Fruit fly (Drosophila melanogaster): ENCODE data around the gene CG18304.

The CG18304 gene

dm6 chr2L:6922091-6922753, 20.4 kb downstream of the CG18304 start (continued):
- TF ChIP-seq lz (GFP tag; optimal IDR thresholded peaks at IDR 0.05) (peak; percentile 78), Ets21C (GFP tag; optimal IDR thresholded peaks at IDR 0.05) (peak; percentile 69), cyc (GFP tag; optimal IDR thresholded peaks at IDR 0.05) (peak; percentile 69), CG8119 (GFP tag; IDR thresholded peaks at IDR 0.05) (no peak; the same call in 2 of the 3 replicates), vri (GFP tag; optimal IDR thresholded peaks at IDR 0.05) (peak; percentile 66), topi (GFP tag; optimal IDR thresholded peaks at IDR 0.05) (peak; percentile 81), CG16779 (tag; optimal IDR thresholded peaks at IDR 0.05) (no peak), Lpt (GFP tag; optimal IDR thresholded peaks at IDR 0.05) (peak; percentile 70), pdm3 (GFP tag; optimal IDR thresholded peaks at IDR 0.05) (peak; percentile 87), CG32006 (GFP tag; optimal IDR thresholded peaks at IDR 0.05) (no peak), CG31627 (GFP tag; optimal IDR thresholded peaks at IDR 0.05) (peak; percentile 80), Sox15 (GFP tag; optimal IDR thresholded peaks at IDR 0.05) (peak; percentile 48), CG7368 (GFP tag; optimal IDR thresholded peaks at IDR 0.05) (peak; percentile 71), CG1621 (tag; optimal IDR thresholded peaks at IDR 0.05) (peak; percentile 72), Hr39 (GFP tag; optimal IDR thresholded peaks at IDR 0.05) (peak; percentile 77), fd59A (GFP tag; optimal IDR thresholded peaks at IDR 0.05) (no peak), CG3032 (tag; optimal IDR thresholded peaks at IDR 0.05) (peak; percentile 78)

DNA sequence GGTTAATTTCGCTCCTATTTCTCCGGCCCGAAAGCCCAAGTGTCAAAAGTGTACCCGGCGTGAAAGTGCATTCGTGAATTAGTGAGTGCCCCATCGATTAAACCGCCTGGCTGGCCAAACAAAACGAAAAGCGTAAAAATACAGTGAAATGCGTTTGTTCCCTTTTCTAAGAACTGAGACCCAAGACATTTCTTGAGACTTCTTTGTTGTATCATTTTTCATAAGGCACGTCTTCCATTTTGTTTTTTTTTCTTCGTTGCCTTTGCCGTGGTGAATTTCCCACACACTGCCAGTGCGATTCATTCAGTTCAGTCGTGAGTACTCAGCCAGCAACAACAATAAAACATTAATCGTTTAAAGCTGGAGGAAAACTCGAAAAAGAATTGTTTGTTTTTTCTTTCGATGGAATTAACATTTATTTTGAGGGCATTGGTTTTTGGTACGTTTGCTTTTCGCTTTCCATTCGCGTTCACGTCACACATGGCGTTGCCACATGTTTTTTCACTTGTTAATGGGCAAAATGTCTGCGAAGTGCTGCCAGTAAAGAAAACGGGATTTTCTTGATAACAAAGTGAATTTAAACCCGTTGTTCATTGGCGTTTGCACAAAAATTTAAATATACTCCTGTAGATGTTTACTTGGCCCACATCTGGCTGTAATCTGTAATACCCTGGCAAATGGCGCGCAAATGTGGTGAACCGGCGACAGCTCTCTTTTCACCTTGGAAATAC, 21.1 kb downstream of the CG18304 start:
- TF ChIP-seq cyc (GFP tag; optimal IDR thresholded peaks at IDR 0.05) (no peak), fkh (GFP tag; optimal IDR thresholded peaks at IDR 0.05) (peak; percentile 28), Met (GFP tag; optimal IDR thresholded peaks at IDR 0.05) (peak; percentile 41), Eip78C (GFP tag) (peak; percentile 69), CG6854 (GFP tag; optimal IDR thresholded peaks at IDR 0.05) (no peak), Ets96B (tag; optimal IDR thresholded peaks at IDR 0.05) (no peak), fd85E (GFP tag; optimal IDR thresholded peaks at IDR 0.05) (no peak), Smox (GFP tag; optimal IDR thresholded peaks at IDR 0.05) (no peak), spab (GFP tag; optimal IDR thresholded peaks at IDR 0.05) (no peak), ss (GFP tag; optimal IDR thresholded peaks at IDR 0.05) (peak in 1 of 2 experiments; percentile 45), CG3032 (tag; optimal IDR thresholded peaks at IDR 0.05) (no peak), CG6808 (GFP tag; optimal IDR thresholded peaks at IDR 0.05) (peak; percentile 10), lz (GFP tag; optimal IDR thresholded peaks at IDR 0.05) (peak; percentile 22), CG16779 (tag; optimal IDR thresholded peaks at IDR 0.05) (no peak), CG34406 (GFP tag; optimal IDR thresholded peaks at IDR 0.05) (no peak), Hr4 (GFP tag; optimal IDR thresholded peaks at IDR 0.05) (no peak), CG10669 (GFP tag; optimal IDR thresholded peaks at IDR 0.05) (no peak), CG9139 (GFP tag; optimal IDR thresholded peaks at IDR 0.05) (peak; percentile 4), Blimp-1 (GFP tag; optimal IDR thresholded peaks at IDR 0.05) (no peak), net (GFP tag; optimal IDR thresholded peaks at IDR 0.05) (no peak), CG11902 (GFP tag; optimal IDR thresholded peaks at IDR 0.05) (no peak), CG6276 (GFP tag; optimal IDR thresholded peaks at IDR 0.05) (peak; percentile 21), Hr38 (GFP tag; optimal IDR thresholded peaks at IDR 0.05) (no peak), Sox102F (GFP tag; optimal IDR thresholded peaks at IDR 0.05) (no peak), salr (GFP tag; optimal IDR thresholded peaks at IDR 0.05) (peak in 1 of 2 experiments; percentile 13), CG11294 (GFP tag; IDR thresholded peaks at IDR 0.05) (no peak), CG4318 (GFP tag; optimal IDR thresholded peaks at IDR 0.05) (no peak), dsx (GFP tag; optimal IDR thresholded peaks at IDR 0.05; ENCODE audit: poor library complexity, severe bottlenecking) (no peak), Eip75B (GFP tag; optimal IDR thresholded peaks at IDR 0.05) (peak; percentile 26), Lpt (GFP tag; optimal IDR thresholded peaks at IDR 0.05) (no peak), svp (GFP tag) (peak; percentile 47), achi (GFP tag; optimal IDR thresholded peaks at IDR 0.05) (no peak), topi (GFP tag; optimal IDR thresholded peaks at IDR 0.05) (peak; percentile 5), CG15336 (GFP tag; IDR thresholded peaks at IDR 0.05) (no peak), Sox14 (GFP tag; optimal IDR thresholded peaks at IDR 0.05) (peak; percentile 34), Gug (GFP tag; IDR thresholded peaks at IDR 0.05) (no peak), CG6163 (GFP tag; IDR thresholded peaks at IDR 0.05) (peak; percentile 22; the same call in 1 of the 3 replicates)

Measured in whole organism, prepupa.